Worm (Caenorhabditis elegans) whole organism, midembryonic: ENCODE data around the gene F09A5.2.

Source experiments
- med-1 ChIP-seq: sonication (generic microtip); optimal IDR thresholded peaks from 2 replicates; lab custom pipeline; 2017; ENCODE audit warnings: missing genetic modification characterization, mild to moderate bottlenecking, missing compliant biosample characterization, antibody characterized with exemption, missing genetic modification reagents; ENCODE audit not compliant: insufficient read depth
- ztf-29 ChIP-seq: fragments of 200-800 bp; sonication (Bioruptor generic); IDR thresholded peaks from 2 replicates; pipeline ENCODE4 v1.3.6; 2022; ENCODE audit warnings: missing genetic modification reagents, missing genetic modification characterization, missing compliant biosample characterization

DNA sequence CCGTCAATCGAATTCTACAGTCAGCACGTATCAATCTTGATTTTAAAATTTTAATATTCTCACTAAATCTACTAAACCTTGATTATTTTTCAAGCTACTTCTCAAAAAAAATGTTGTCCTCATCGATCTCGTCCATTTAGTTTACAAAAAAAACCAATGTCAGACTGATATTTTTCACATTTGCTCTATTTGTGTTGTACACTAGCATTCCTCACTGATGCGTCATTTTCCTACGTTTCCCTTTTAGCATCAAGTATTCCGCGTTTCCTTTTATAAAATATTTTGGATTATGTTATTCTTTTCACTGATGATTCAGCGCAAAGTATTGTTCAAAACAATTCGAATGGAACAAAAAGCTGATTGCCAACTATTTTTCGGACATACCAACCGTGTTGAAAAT is 4.6 kb downstream of the F09A5.2 start, which contains the start of gene ttr-34:
- TF ChIP-seq med-1 (GFP tag; lab: Kevin White, UChicago) (no peak), ztf-29 (no peak)
